Fruit fly (Drosophila melanogaster) whole organism, prepupa: Measurements from ENCODE around the gene temp.
A peak's percentile ranks its signal among the peaks of the same experiment; 100 is the strongest.

Experiments used
- Blimp-1 ChIP-seq: fragments of 200-800 bp; sonication (Bioruptor generic); optimal IDR thresholded peaks from 3 replicates; lab custom pipeline; 2017; ENCODE audit warnings: missing biosample characterization, missing genetic modification characterization, mild to moderate bottlenecking, moderate library complexity, missing genetic modification reagents
- CG10631 ChIP-seq: fragments of 200-800 bp; sonication (Bioruptor generic); optimal IDR thresholded peaks from 2 replicates; lab custom pipeline; 2016; ENCODE audit warnings: missing biosample characterization, missing genetic modification characterization
- CG10669 ChIP-seq: fragments of 200-800 bp; sonication (Bioruptor generic); optimal IDR thresholded peaks from 3 replicates; lab custom pipeline; 2018; ENCODE audit warnings: missing biosample characterization, mild to moderate bottlenecking, missing genetic modification characterization, moderate library complexity
- CG11762 ChIP-seq: fragments of 200-800 bp; sonication (Bioruptor generic); optimal IDR thresholded peaks from 3 replicates; lab custom pipeline; 2016; ENCODE audit warnings: missing biosample characterization, missing genetic modification characterization; ENCODE audit not compliant: insufficient read depth
- CG11902 ChIP-seq: fragments of 200-800 bp; sonication (Bioruptor generic); optimal IDR thresholded peaks from 3 replicates; lab custom pipeline; 2016; ENCODE audit warnings: missing biosample characterization, missing genetic modification characterization
- CG15336 ChIP-seq: fragments of 200-800 bp; sonication (Bioruptor generic); IDR thresholded peaks from 2 replicates; pipeline ENCODE4 v1.3.6; 2022; ENCODE audit warnings: missing biosample characterization, missing genetic modification characterization
- CG16779 ChIP-seq: fragments of 200-800 bp; sonication (Bioruptor generic); optimal IDR thresholded peaks from 3 replicates; lab custom pipeline; 2017; ENCODE audit warnings: missing biosample characterization, mild to moderate bottlenecking, missing genetic modification characterization
- CG31627 ChIP-seq: fragments of 200-800 bp; sonication (Bioruptor generic); optimal IDR thresholded peaks from 3 replicates; lab custom pipeline; 2016; ENCODE audit warnings: missing biosample characterization, missing genetic modification characterization
- CG32006 ChIP-seq: fragments of 200-800 bp; sonication (Bioruptor generic); optimal IDR thresholded peaks from 3 replicates; lab custom pipeline; 2017; ENCODE audit warnings: missing biosample characterization, mild to moderate bottlenecking, missing genetic modification characterization
- CG34406 ChIP-seq: fragments of 200-800 bp; sonication (Bioruptor generic); optimal IDR thresholded peaks from 3 replicates; lab custom pipeline; 2016; ENCODE audit warnings: missing biosample characterization, missing genetic modification characterization
- CG4318 ChIP-seq: fragments of 200-800 bp; sonication (Bioruptor generic); optimal IDR thresholded peaks from 3 replicates; lab custom pipeline; 2017; ENCODE audit warnings: missing biosample characterization, mild to moderate bottlenecking, missing genetic modification characterization
- CG6163 ChIP-seq: fragments of 200-800 bp; sonication (Bioruptor generic); IDR thresholded peaks from 3 replicates; pipeline ENCODE4 v1.3.6; 2022; ENCODE audit warnings: missing biosample characterization, missing genetic modification characterization
- CG6792 ChIP-seq: fragments of 200-800 bp; sonication (Bioruptor generic); optimal IDR thresholded peaks from 3 replicates; lab custom pipeline; 2016; ENCODE audit warnings: missing biosample characterization, missing genetic modification characterization
- CG6808 ChIP-seq: fragments of 200-800 bp; sonication (Bioruptor generic); optimal IDR thresholded peaks from 3 replicates; lab custom pipeline; 2017; ENCODE audit warnings: missing biosample characterization, missing genetic modification characterization, mild to moderate bottlenecking, moderate library complexity, missing genetic modification reagents
- CG6854 ChIP-seq: fragments of 200-800 bp; sonication (Bioruptor generic); optimal IDR thresholded peaks from 2 replicates; lab custom pipeline; 2017; ENCODE audit warnings: missing biosample characterization, mild to moderate bottlenecking, missing genetic modification characterization
- CG7368 ChIP-seq: fragments of 200-800 bp; sonication (Bioruptor generic); optimal IDR thresholded peaks from 3 replicates; lab custom pipeline; 2016; ENCODE audit warnings: missing biosample characterization, missing genetic modification characterization
- CG8119 ChIP-seq: fragments of 200-800 bp; sonication (Bioruptor generic); IDR thresholded peaks from 3 replicates; pipeline ENCODE4 v1.3.6; 2022; ENCODE audit warnings: missing biosample characterization, missing genetic modification characterization
- CG8319 ChIP-seq: fragments of 200-800 bp; sonication (Bioruptor generic); optimal IDR thresholded peaks from 3 replicates; lab custom pipeline; 2016; ENCODE audit warnings: missing biosample characterization, missing genetic modification characterization
- CG8632 ChIP-seq: fragments of 200-800 bp; sonication (Bioruptor generic); optimal IDR thresholded peaks from 3 replicates; lab custom pipeline; 2016; ENCODE audit warnings: missing biosample characterization, missing genetic modification characterization
- CG9139 ChIP-seq: fragments of 200-800 bp; sonication (Bioruptor generic); optimal IDR thresholded peaks from 3 replicates; lab custom pipeline; 2017; ENCODE audit warnings: missing biosample characterization, mild to moderate bottlenecking, missing genetic modification characterization
- Eip75B ChIP-seq: fragments of 200-800 bp; sonication (Bioruptor generic); optimal IDR thresholded peaks from 3 replicates; lab custom pipeline; 2016; ENCODE audit warnings: missing biosample characterization, missing genetic modification characterization
- Eip78C ChIP-seq: fragments of 200-800 bp; sonication (Bioruptor generic); peaks from one replicate; lab custom pipeline; 2016; ENCODE audit warnings: missing biosample characterization, missing genetic modification characterization
- Eip93F ChIP-seq: fragments of 200-800 bp; sonication (Bioruptor generic); optimal IDR thresholded peaks from 2 replicates; lab custom pipeline; 2016; ENCODE audit warnings: missing biosample characterization, mild to moderate bottlenecking, missing genetic modification characterization
- Ets21C ChIP-seq: fragments of 200-800 bp; sonication (Bioruptor generic); optimal IDR thresholded peaks from 3 replicates; lab custom pipeline; 2016; ENCODE audit warnings: missing biosample characterization, missing genetic modification characterization
- Ets96B ChIP-seq: fragments of 200-800 bp; optimal IDR thresholded peaks from 2 replicates; lab custom pipeline; 2019; ENCODE audit warnings: missing biosample characterization, mild to moderate bottlenecking, missing genetic modification characterization, moderate library complexity
- Gug ChIP-seq: fragments of 200-800 bp; sonication (Bioruptor generic); IDR thresholded peaks from 2 replicates; pipeline ENCODE4 v1.3.6; 2022; ENCODE audit warnings: missing biosample characterization, missing genetic modification characterization
- Hr38 ChIP-seq: sonication (Bioruptor generic); optimal IDR thresholded peaks from 2 replicates; lab custom pipeline; 2016; ENCODE audit warnings: missing biosample characterization, missing genetic modification characterization
- Hr4 ChIP-seq: fragments of 200-800 bp; sonication (Bioruptor generic); optimal IDR thresholded peaks from 3 replicates; lab custom pipeline; 2016; ENCODE audit warnings: missing biosample characterization, missing genetic modification characterization
- Lpt ChIP-seq: fragments of 200-800 bp; sonication (Bioruptor generic); optimal IDR thresholded peaks from 3 replicates; lab custom pipeline; 2016; ENCODE audit warnings: missing biosample characterization, missing genetic modification characterization
- Met ChIP-seq: fragments of 200-800 bp; sonication (Bioruptor generic); optimal IDR thresholded peaks from 3 replicates; lab custom pipeline; 2016; ENCODE audit warnings: missing biosample characterization, missing genetic modification characterization
- OdsH ChIP-seq: fragments of 200-800 bp; sonication (Bioruptor generic); optimal IDR thresholded peaks from 3 replicates; lab custom pipeline; 2016; ENCODE audit warnings: missing biosample characterization, missing genetic modification characterization
- Smox ChIP-seq: fragments of 200-800 bp; sonication (Bioruptor generic); optimal IDR thresholded peaks from 3 replicates; lab custom pipeline; 2016; ENCODE audit warnings: missing biosample characterization, missing genetic modification characterization
- Sox102F ChIP-seq: fragments of 200-800 bp; sonication (Bioruptor generic); optimal IDR thresholded peaks from 2 replicates; lab custom pipeline; 2016; ENCODE audit warnings: missing biosample characterization, mild to moderate bottlenecking, missing genetic modification characterization
- Sox14 ChIP-seq: fragments of 200-800 bp; sonication (Bioruptor generic); optimal IDR thresholded peaks from 3 replicates; lab custom pipeline; 2016; ENCODE audit warnings: missing biosample characterization, missing genetic modification characterization
- Sox15 ChIP-seq: fragments of 200-800 bp; sonication (Bioruptor generic); optimal IDR thresholded peaks from 3 replicates; lab custom pipeline; 2016; ENCODE audit warnings: missing biosample characterization, missing genetic modification characterization
- achi ChIP-seq: fragments of 200-800 bp; sonication (Bioruptor generic); optimal IDR thresholded peaks from 3 replicates; lab custom pipeline; 2016; ENCODE audit warnings: missing biosample characterization, missing genetic modification characterization
- acj6 ChIP-seq: fragments of 200-800 bp; sonication (Bioruptor generic); optimal IDR thresholded peaks from 3 replicates; lab custom pipeline; 2016; ENCODE audit warnings: missing biosample characterization, missing genetic modification characterization
- cyc ChIP-seq: fragments of 200-800 bp; sonication (Bioruptor generic); optimal IDR thresholded peaks from 3 replicates; lab custom pipeline; 2016; ENCODE audit warnings: missing biosample characterization, missing genetic modification characterization
- dac ChIP-seq: fragments of 200-800 bp; sonication (Bioruptor generic); optimal IDR thresholded peaks from 2 replicates; lab custom pipeline; 2017; ENCODE audit warnings: missing biosample characterization, mild to moderate bottlenecking, missing genetic modification characterization
- dsx ChIP-seq: fragments of 200-800 bp; optimal IDR thresholded peaks from 3 replicates; lab custom pipeline; 2019; ENCODE audit warnings: missing biosample characterization, mild to moderate bottlenecking, missing genetic modification characterization, moderate library complexity; ENCODE audit not compliant: poor library complexity, severe bottlenecking
- eg ChIP-seq: fragments of 200-800 bp; sonication (Bioruptor generic); IDR thresholded peaks from 3 replicates; pipeline ENCODE4 v1.3.6; 2022; ENCODE audit warnings: missing biosample characterization, missing genetic modification characterization
- esn ChIP-seq: fragments of 200-800 bp; sonication (Bioruptor generic); optimal IDR thresholded peaks from 2 replicates; lab custom pipeline; 2016; ENCODE audit warnings: missing biosample characterization, mild to moderate bottlenecking, missing genetic modification characterization, moderate library complexity
- fd59A ChIP-seq: fragments of 200-800 bp; sonication (Bioruptor generic); optimal IDR thresholded peaks from 2 replicates; lab custom pipeline; 2017; ENCODE audit warnings: missing biosample characterization, mild to moderate bottlenecking, missing genetic modification characterization, missing genetic modification reagents
- fd85E ChIP-seq: fragments of 200-800 bp; sonication (Bioruptor generic); optimal IDR thresholded peaks from 3 replicates; lab custom pipeline; 2016; ENCODE audit warnings: missing biosample characterization, missing genetic modification characterization
- fkh ChIP-seq: fragments of 200-800 bp; sonication (Bioruptor generic); optimal IDR thresholded peaks from 3 replicates; lab custom pipeline; 2017; ENCODE audit warnings: missing biosample characterization, mild to moderate bottlenecking, missing genetic modification characterization, moderate library complexity
- pdm3 ChIP-seq: fragments of 200-800 bp; sonication (Bioruptor generic); optimal IDR thresholded peaks from 3 replicates; lab custom pipeline; 2016; ENCODE audit warnings: missing biosample characterization, missing genetic modification characterization
- salr ChIP-seq, 2 experiments: fragments of 200-800 bp; sonication (Bioruptor generic); optimal IDR thresholded peaks; 3 replicates each; lab custom pipeline; 2016 to 2018; ENCODE audit warnings: missing biosample characterization in 2 of 2, missing genetic modification characterization in 2 of 2, mild to moderate bottlenecking in 1 of 2
- spab ChIP-seq: fragments of 200-800 bp; sonication (Bioruptor generic); optimal IDR thresholded peaks from 2 replicates; lab custom pipeline; 2017; ENCODE audit warnings: missing biosample characterization, mild to moderate bottlenecking, missing genetic modification characterization, missing genetic modification reagents
- svp ChIP-seq: fragments of 200-800 bp; sonication (Bioruptor generic); peaks from one replicate; lab custom pipeline; 2016; ENCODE audit warnings: missing biosample characterization, missing genetic modification characterization
- topi ChIP-seq: fragments of 200-800 bp; sonication (Bioruptor generic); optimal IDR thresholded peaks from 3 replicates; lab custom pipeline; 2016; ENCODE audit warnings: missing biosample characterization, missing genetic modification characterization
- vri ChIP-seq: fragments of 200-800 bp; sonication (Bioruptor generic); optimal IDR thresholded peaks from 3 replicates; lab custom pipeline; 2016; ENCODE audit warnings: missing biosample characterization, mild to moderate bottlenecking, missing genetic modification characterization

Gene temp

DNA sequence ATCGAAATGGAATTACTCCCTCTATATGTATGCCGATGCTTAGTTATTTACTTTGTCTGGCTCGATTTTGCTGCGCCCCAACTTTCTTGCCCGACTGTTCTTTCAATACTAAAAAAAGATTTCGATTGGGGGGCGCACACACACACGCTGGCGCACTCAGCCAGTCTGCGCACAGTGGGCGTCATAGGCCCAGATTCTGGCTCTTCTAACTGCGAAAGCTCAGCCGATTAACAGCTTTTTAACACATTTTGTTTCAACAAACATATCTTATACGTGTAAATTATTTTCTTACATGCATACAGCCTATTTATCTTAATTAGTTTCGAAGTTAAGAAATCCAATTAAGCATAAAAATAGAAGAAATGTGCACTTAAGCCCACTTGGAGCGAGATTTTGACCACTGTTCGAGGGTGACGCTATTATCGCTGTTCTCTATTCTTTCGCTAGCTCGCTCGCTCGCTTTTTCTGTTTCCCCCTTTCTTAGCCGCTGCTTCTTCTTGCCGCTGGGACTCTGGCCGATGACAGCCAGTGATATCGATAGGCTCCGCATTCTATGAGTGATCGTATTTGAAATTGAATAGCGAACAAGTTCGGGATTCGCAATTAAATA is 40.0 kb downstream of the temp start, which contains the start of gene Vinc:
TSS of gene Vinc (minus strand) at position 387 of the 610 bp plus-strand sequence.
- TF ChIP-seq CG6792 (GFP tag; lab: Kevin White, UChicago) (peak; percentile 81), fd85E (no peak), pdm3 (GFP tag; lab: Kevin White, UChicago) (no peak), Hr38 (GFP tag; lab: Kevin White, UChicago) (no peak), fkh (GFP tag; lab: Kevin White, UChicago) (peak; percentile 95), CG9139 (GFP tag; lab: Kevin White, UChicago) (peak; percentile 75), Lpt (GFP tag; lab: Kevin White, UChicago) (peak; percentile 70), CG6808 (GFP tag; lab: Kevin White, UChicago) (peak; percentile 93), eg (GFP tag; lab: Robert Waterston, UW) (peak; percentile 86), salr (GFP tag; optimal IDR thresholded peaks at IDR 0.05; lab: Kevin White, UChicago) (peak in 1 of 2 experiments; percentile 37), Sox14 (peak; percentile 82), fd59A (peak; percentile 69), Hr4 (GFP tag; lab: Kevin White, UChicago) (no peak), CG7368 (GFP tag; lab: Kevin White, UChicago) (peak; percentile 93), CG10669 (GFP tag; lab: Kevin White, UChicago) (peak; percentile 93), Sox102F (GFP tag; lab: Kevin White, UChicago) (no peak), CG8632 (GFP tag; lab: Kevin White, UChicago) (peak; percentile 84), CG16779 (tag; lab: Kevin White, UChicago) (peak; percentile 91), svp (GFP tag; lab: Kevin White, UChicago) (peak; percentile 96), Eip93F (GFP tag; lab: Kevin White, UChicago) (peak; percentile 85), Sox15 (GFP tag; lab: Kevin White, UChicago) (peak; percentile 67), vri (GFP tag; lab: Kevin White, UChicago) (peak; percentile 56), Smox (GFP tag; lab: Kevin White, UChicago) (no peak), achi (GFP tag; lab: Kevin White, UChicago) (no peak), cyc (GFP tag; lab: Kevin White, UChicago) (peak; percentile 88), Ets21C (GFP tag; lab: Kevin White, UChicago) (peak; percentile 68), spab (GFP tag; lab: Kevin White, UChicago) (peak; percentile 87), CG8319 (peak; percentile 85), Gug (GFP tag; lab: Robert Waterston, UW) (peak; percentile 82), CG6854 (GFP tag; lab: Kevin White, UChicago) (peak; percentile 80), CG11762 (GFP tag; lab: Kevin White, UChicago) (peak; percentile 91), CG8119 (GFP tag; lab: Robert Waterston, UW) (peak; percentile 84), CG32006 (GFP tag; lab: Kevin White, UChicago) (peak; percentile 78), Ets96B (peak; percentile 90), topi (GFP tag; lab: Kevin White, UChicago) (peak; percentile 90), CG6163 (peak; percentile 84), esn (peak; percentile 84), dsx (peak; percentile 89), dac (GFP tag; lab: Kevin White, UChicago) (peak; percentile 58), CG31627 (peak; percentile 74), OdsH (GFP tag; lab: Kevin White, UChicago) (no peak), Eip75B (peak; percentile 94), Met (peak; percentile 92), Eip78C (GFP tag; lab: Kevin White, UChicago) (peak; percentile 97), Blimp-1 (GFP tag; lab: Kevin White, UChicago) (peak; percentile 71), CG15336 (GFP tag; lab: Robert Waterston, UW) (peak; percentile 77), CG4318 (GFP tag; lab: Kevin White, UChicago) (no peak), acj6 (no peak), CG34406 (GFP tag; lab: Kevin White, UChicago) (peak; percentile 73), CG10631 (no peak), CG11902 (GFP tag; lab: Kevin White, UChicago) (peak; percentile 79)
